Fruit fly (Drosophila melanogaster) whole organism, embryonic: ENCODE results near the gene Nup160.

Experiments
- Adf1 ChIP-seq: fragments of 200-800 bp; sonication (Bioruptor generic); IDR thresholded peaks from 2 replicates; pipeline ENCODE4 v1.3.6; 2022; ENCODE audit warnings: missing biosample characterization, missing genetic modification characterization
- Antp ChIP-seq: fragments of 200-800 bp; sonication (Bioruptor generic); optimal IDR thresholded peaks from 3 replicates; lab custom pipeline; 2016; ENCODE audit warnings: missing biosample characterization, missing genetic modification characterization
- Bgb ChIP-seq: fragments of 200-800 bp; sonication (Bioruptor generic); IDR thresholded peaks from 2 replicates; pipeline ENCODE4 v1.3.6; 2022; ENCODE audit warnings: missing biosample characterization, missing genetic modification characterization; ENCODE audit not compliant: partially characterized antibody
- Blimp-1 ChIP-seq: fragments of 200-800 bp; sonication (Bioruptor generic); optimal IDR thresholded peaks from 3 replicates; lab custom pipeline; 2018; ENCODE audit warnings: missing biosample characterization, missing genetic modification characterization, mild to moderate bottlenecking, moderate library complexity, missing genetic modification reagents
- CG10267 ChIP-seq: fragments of 200-800 bp; sonication (Bioruptor generic); optimal IDR thresholded peaks from 2 replicates; lab custom pipeline; 2018; ENCODE audit warnings: missing biosample characterization, mild to moderate bottlenecking, missing genetic modification characterization, moderate library complexity
- CG10274 ChIP-seq: fragments of 200-800 bp; sonication (Bioruptor generic); optimal IDR thresholded peaks from 3 replicates; lab custom pipeline; 2017; ENCODE audit warnings: missing biosample characterization, mild to moderate bottlenecking, missing genetic modification characterization
- CG10366 ChIP-seq: fragments of 200-800 bp; sonication (Bioruptor generic); IDR thresholded peaks from 2 replicates; pipeline ENCODE4 v1.3.6; 2022; ENCODE audit warnings: missing biosample characterization, missing genetic modification characterization
- CG11456 ChIP-seq: fragments of 200-800 bp; sonication (Bioruptor generic); IDR thresholded peaks from 3 replicates; pipeline ENCODE4 v1.3.6; 2022; ENCODE audit warnings: missing biosample characterization, missing genetic modification characterization
- CG13775 ChIP-seq: fragments of 200-800 bp; sonication (Bioruptor generic); optimal IDR thresholded peaks from 3 replicates; lab custom pipeline; 2017; ENCODE audit warnings: missing biosample characterization, mild to moderate bottlenecking, missing genetic modification characterization
- CG14860 ChIP-seq: fragments of 200-800 bp; sonication (Bioruptor generic); IDR thresholded peaks from 3 replicates; pipeline ENCODE4 v1.3.6; 2022; ENCODE audit warnings: missing biosample characterization, missing genetic modification characterization; ENCODE audit not compliant: partially characterized antibody
- CG15479 ChIP-seq: fragments of 200-800 bp; sonication (Bioruptor generic); optimal IDR thresholded peaks from 3 replicates; lab custom pipeline; 2019; ENCODE audit warnings: missing biosample characterization, mild to moderate bottlenecking, missing genetic modification characterization, moderate library complexity
- CG15514 ChIP-seq: fragments of 200-800 bp; sonication (Bioruptor generic); optimal IDR thresholded peaks from 3 replicates; lab custom pipeline; 2017; ENCODE audit warnings: missing biosample characterization, missing genetic modification characterization, mild to moderate bottlenecking, moderate library complexity, missing genetic modification reagents
- CG15601 ChIP-seq: fragments of 200-800 bp; sonication (Bioruptor generic); optimal IDR thresholded peaks from 3 replicates; lab custom pipeline; 2019; ENCODE audit warnings: missing biosample characterization, mild to moderate bottlenecking, missing genetic modification characterization, moderate library complexity
- CG1602 ChIP-seq: fragments of 200-800 bp; sonication (Bioruptor generic); optimal IDR thresholded peaks from 3 replicates; lab custom pipeline; 2016; ENCODE audit warnings: missing biosample characterization, missing genetic modification characterization
- CG1603 ChIP-seq: fragments of 200-800 bp; sonication (Bioruptor generic); optimal IDR thresholded peaks from 2 replicates; lab custom pipeline; 2019; ENCODE audit warnings: missing biosample characterization, mild to moderate bottlenecking, missing genetic modification characterization, moderate library complexity
- CG1647 ChIP-seq: fragments of 200-800 bp; sonication (Bioruptor generic); optimal IDR thresholded peaks from 3 replicates; lab custom pipeline; 2016; ENCODE audit warnings: missing biosample characterization, missing genetic modification characterization
- CG2116 ChIP-seq: fragments of 200-800 bp; sonication (Bioruptor generic); optimal IDR thresholded peaks from 3 replicates; lab custom pipeline; 2018; ENCODE audit warnings: missing biosample characterization, mild to moderate bottlenecking, missing genetic modification characterization
- CG2678 ChIP-seq: fragments of 200-800 bp; sonication (Bioruptor generic); optimal IDR thresholded peaks from 3 replicates; lab custom pipeline; 2019; ENCODE audit warnings: missing biosample characterization, mild to moderate bottlenecking, missing genetic modification characterization, moderate library complexity
- CG31365 ChIP-seq: fragments of 200-800 bp; sonication (Bioruptor generic); optimal IDR thresholded peaks from 2 replicates; lab custom pipeline; 2018; ENCODE audit warnings: missing biosample characterization, mild to moderate bottlenecking, missing genetic modification characterization
- CG32772 ChIP-seq: fragments of 200-800 bp; sonication (Bioruptor generic); IDR thresholded peaks from 2 replicates; pipeline ENCODE4 v1.3.6; 2022; ENCODE audit warnings: missing biosample characterization, missing genetic modification characterization
- CG3407 ChIP-seq: fragments of 200-800 bp; sonication (Bioruptor generic); optimal IDR thresholded peaks from 2 replicates; lab custom pipeline; 2018; ENCODE audit warnings: missing biosample characterization, mild to moderate bottlenecking, missing genetic modification characterization
- CG7357 ChIP-seq: fragments of 200-800 bp; sonication (Bioruptor generic); IDR thresholded peaks from 3 replicates; pipeline ENCODE4 v1.3.6; 2022; ENCODE audit warnings: missing biosample characterization, missing genetic modification characterization
- CG7556 ChIP-seq: fragments of 200-800 bp; sonication (Bioruptor generic); optimal IDR thresholded peaks from 2 replicates; lab custom pipeline; 2017; ENCODE audit warnings: missing biosample characterization, mild to moderate bottlenecking, missing genetic modification characterization
- CG7786 ChIP-seq: fragments of 200-800 bp; sonication (Bioruptor generic); optimal IDR thresholded peaks from 2 replicates; lab custom pipeline; 2016; ENCODE audit warnings: missing biosample characterization, missing genetic modification characterization
- CG8089 ChIP-seq: fragments of 200-800 bp; sonication (Bioruptor generic); optimal IDR thresholded peaks from 3 replicates; lab custom pipeline; 2016; ENCODE audit warnings: missing biosample characterization, missing genetic modification characterization
- CG8765 ChIP-seq: fragments of 200-800 bp; sonication (Bioruptor generic); IDR thresholded peaks from 2 replicates; pipeline ENCODE4 v1.3.6; 2022; ENCODE audit warnings: missing biosample characterization, missing genetic modification characterization
- D19A ChIP-seq: fragments of 200-800 bp; optimal IDR thresholded peaks from 3 replicates; lab custom pipeline; 2019; ENCODE audit warnings: missing biosample characterization, mild to moderate bottlenecking, missing genetic modification characterization, moderate library complexity
- Dfd ChIP-seq, 2 experiments: fragments of >200 bp; optimal IDR thresholded peaks; 2 replicates each; lab custom pipeline; 2017; ENCODE audit warnings: missing biosample characterization in 2 of 2, missing genetic modification characterization in 2 of 2
- Dip3 ChIP-seq: fragments of 200-800 bp; sonication (Bioruptor generic); optimal IDR thresholded peaks from 3 replicates; lab custom pipeline; 2016; ENCODE audit warnings: missing biosample characterization, missing genetic modification characterization
- E2f2 ChIP-seq: fragments of 200-800 bp; sonication (Bioruptor generic); IDR thresholded peaks from 2 replicates; pipeline ENCODE4 v1.3.6; 2022; ENCODE audit warnings: missing biosample characterization, missing genetic modification characterization
- Gug ChIP-seq: fragments of 200-800 bp; sonication (Bioruptor generic); IDR thresholded peaks from 4 replicates; pipeline ENCODE4 v1.3.6; 2022; ENCODE audit warnings: missing biosample characterization, missing genetic modification characterization
- HLH4C ChIP-seq: fragments of 200-800 bp; sonication (Bioruptor generic); IDR thresholded peaks from 3 replicates; pipeline ENCODE4 v1.3.6; 2022; ENCODE audit warnings: missing biosample characterization, missing genetic modification characterization; ENCODE audit not compliant: partially characterized antibody
- Hr3 ChIP-seq: fragments of 200-800 bp; sonication (Bioruptor generic); optimal IDR thresholded peaks from 3 replicates; lab custom pipeline; 2016; ENCODE audit warnings: missing biosample characterization, missing genetic modification characterization
- Lpt ChIP-seq: fragments of >200 bp; optimal IDR thresholded peaks from 2 replicates; lab custom pipeline; 2018; ENCODE audit warnings: missing biosample characterization, missing genetic modification characterization
- NC2α ChIP-seq: fragments of 200-800 bp; sonication (Bioruptor generic); optimal IDR thresholded peaks from 2 replicates; lab custom pipeline; 2016; ENCODE audit warnings: missing biosample characterization, missing genetic modification characterization
- Nf-YB ChIP-seq: fragments of 200-800 bp; sonication (Bioruptor generic); optimal IDR thresholded peaks from 3 replicates; lab custom pipeline; 2019; ENCODE audit warnings: missing biosample characterization, mild to moderate bottlenecking, missing genetic modification characterization, moderate library complexity
- Ptx1 ChIP-seq: fragments of 200-800 bp; sonication (Bioruptor generic); IDR thresholded peaks from 2 replicates; pipeline ENCODE4 v1.3.6; 2022; ENCODE audit warnings: missing biosample characterization, missing genetic modification characterization
- Xrp1 ChIP-seq: fragments of 200-800 bp; sonication (Bioruptor generic); IDR thresholded peaks from 2 replicates; pipeline ENCODE4 v1.3.6; 2022; ENCODE audit warnings: missing biosample characterization, missing genetic modification characterization
- YL-1 ChIP-seq: fragments of 200-800 bp; sonication (Bioruptor generic); optimal IDR thresholded peaks from 3 replicates; lab custom pipeline; 2017; ENCODE audit warnings: missing biosample characterization, mild to moderate bottlenecking, missing genetic modification characterization
- bab2 ChIP-seq: fragments of 200-800 bp; sonication (Bioruptor generic); optimal IDR thresholded peaks from 2 replicates; lab custom pipeline; 2016; ENCODE audit warnings: missing biosample characterization, missing genetic modification characterization
- dpn ChIP-seq, 2 experiments: fragments of 200-800 bp; sonication (Bioruptor generic); optimal IDR thresholded peaks; 3 replicates each; lab custom pipeline; 2016; ENCODE audit warnings: missing biosample characterization in 2 of 2, missing genetic modification characterization in 2 of 2
- exex ChIP-seq: fragments of 200-800 bp; sonication (Bioruptor generic); optimal IDR thresholded peaks from 4 replicates; lab custom pipeline; 2018; ENCODE audit warnings: missing biosample characterization, mild to moderate bottlenecking, missing genetic modification characterization, moderate library complexity
- gcm ChIP-seq: fragments of 200-800 bp; sonication (Bioruptor generic); optimal IDR thresholded peaks from 2 replicates; lab custom pipeline; 2019; ENCODE audit warnings: missing biosample characterization, mild to moderate bottlenecking, missing genetic modification characterization, moderate library complexity
- jing ChIP-seq: fragments of 200-800 bp; sonication (Bioruptor generic); optimal IDR thresholded peaks from 2 replicates; lab custom pipeline; 2018; ENCODE audit warnings: missing biosample characterization, mild to moderate bottlenecking, missing genetic modification characterization
- org-1 ChIP-seq: fragments of 200-800 bp; sonication (Bioruptor generic); optimal IDR thresholded peaks from 2 replicates; lab custom pipeline; 2017; ENCODE audit warnings: missing biosample characterization, missing genetic modification characterization
- psq ChIP-seq: fragments of 200-800 bp; sonication (Bioruptor generic); optimal IDR thresholded peaks from 2 replicates; lab custom pipeline; 2017; ENCODE audit warnings: missing biosample characterization, missing genetic modification characterization
- schlank ChIP-seq: fragments of 200-800 bp; sonication (Bioruptor generic); optimal IDR thresholded peaks from 2 replicates; lab custom pipeline; 2018; ENCODE audit warnings: missing biosample characterization, mild to moderate bottlenecking, missing genetic modification characterization
- sens ChIP-seq: fragments of 200-800 bp; sonication (Bioruptor generic); peaks from one replicate; lab custom pipeline; 2016; ENCODE audit warnings: missing biosample characterization, missing genetic modification characterization
- tll ChIP-seq, 2 experiments: fragments of 200-800 bp in 1 of 2; fragments of >200 bp in 1 of 2; sonication (Bioruptor generic) in 1 of 2; optimal IDR thresholded peaks; 2 replicates each; lab custom pipeline; 2017 to 2019; ENCODE audit warnings: missing biosample characterization in 2 of 2, missing genetic modification characterization in 2 of 2, mild to moderate bottlenecking in 1 of 2, moderate library complexity in 1 of 2
- trem ChIP-seq: fragments of 200-800 bp; optimal IDR thresholded peaks from 3 replicates; lab custom pipeline; 2019; ENCODE audit warnings: missing biosample characterization, mild to moderate bottlenecking, missing genetic modification characterization, moderate library complexity
- tup ChIP-seq: fragments of 200-800 bp; sonication (Bioruptor generic); optimal IDR thresholded peaks from 2 replicates; lab custom pipeline; 2016; ENCODE audit warnings: missing biosample characterization, mild to moderate bottlenecking, missing genetic modification characterization, moderate library complexity

The Nup160 gene

DNA sequence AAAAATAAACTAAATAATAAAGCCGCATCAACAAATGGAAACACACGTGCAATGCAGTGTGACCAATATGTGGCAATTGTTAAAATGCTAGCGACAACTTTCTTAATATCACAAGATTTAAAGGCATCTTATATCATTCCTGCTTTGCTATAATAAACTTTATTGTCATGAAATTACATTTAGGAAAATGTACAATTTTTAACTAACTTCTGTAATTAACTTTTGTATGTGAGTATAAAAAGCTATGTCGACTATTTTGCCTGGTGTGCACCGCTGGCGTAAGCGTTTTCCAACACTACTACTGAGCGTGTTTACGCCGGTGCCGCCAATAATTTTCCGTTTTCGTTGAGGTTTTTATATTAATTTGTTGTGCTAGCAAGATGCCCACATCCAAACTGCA is at the start of gene Nup160, which contains the start of gene Csl4 (continued):
- TF ChIP-seq CG31365 (tag; lab: Kevin White, UChicago) (no peak), exex (tag; lab: Kevin White, UChicago) (peak; percentile 19), Adf1 (GFP tag; lab: Robert Waterston, UW) (peak; percentile 34), Dfd (GFP tag; optimal IDR thresholded peaks at IDR 0.05; lab: Kevin White, UChicago) (no peak), CG2116 (GFP tag; lab: Kevin White, UChicago) (peak; percentile 74), Lpt (GFP tag; lab: Kevin White, UChicago) (no peak), CG2678 (no peak), psq (GFP tag; lab: Kevin White, UChicago) (peak; percentile 26), tup (GFP tag; lab: Kevin White, UChicago) (peak; percentile 68), NC2α (GFP tag; lab: Kevin White, UChicago) (peak; percentile 38), Dip3 (GFP tag; lab: Kevin White, UChicago) (peak; percentile 84), gcm (GFP tag; lab: Kevin White, UChicago) (no peak), tll (GFP tag; optimal IDR thresholded peaks at IDR 0.05; lab: Kevin White, UChicago) (no peak), CG14860 (no peak), CG15479 (no peak), CG8089 (peak; percentile 69), CG32772 (GFP tag; lab: Robert Waterston, UW) (peak; percentile 64), CG13775 (peak; percentile 79), CG1603 (peak; percentile 74), CG10366 (GFP tag; lab: Robert Waterston, UW) (peak; percentile 76), CG11456 (GFP tag; lab: Robert Waterston, UW) (peak; percentile 82), Bgb (GFP tag; lab: Robert Waterston, UW) (no peak; the same call in 1 of the 2 replicates), CG15601 (tag; lab: Kevin White, UChicago) (no peak), jing (peak; percentile 3), HLH4C (no peak), CG7786 (GFP tag; lab: Kevin White, UChicago) (peak; percentile 88), Blimp-1 (GFP tag; lab: Kevin White, UChicago) (no peak), CG1602 (GFP tag; lab: Kevin White, UChicago) (peak; percentile 74), D19A (tag; lab: Kevin White, UChicago) (no peak), bab2 (GFP tag; lab: Kevin White, UChicago) (peak; percentile 88), Hr3 (GFP tag; lab: Kevin White, UChicago) (peak; percentile 71), Nf-YB (no peak), sens (peak; percentile 98), YL-1 (peak; percentile 84), Xrp1 (GFP tag; lab: Robert Waterston, UW) (peak; percentile 83), trem (peak; percentile 83), CG10267 (tag; lab: Kevin White, UChicago) (peak; percentile 97), CG7556 (no peak), Antp (GFP tag; lab: Kevin White, UChicago) (peak; percentile 91), E2f2 (GFP tag; lab: Robert Waterston, UW) (peak; percentile 67), schlank (tag; lab: Kevin White, UChicago) (no peak), CG15514 (GFP tag; lab: Kevin White, UChicago) (peak; percentile 66), CG1647 (GFP tag; lab: Kevin White, UChicago) (peak; percentile 83), CG10274 (GFP tag; lab: Kevin White, UChicago) (no peak), Gug (GFP tag; lab: Robert Waterston, UW) (peak; percentile 66; the same call in 2 of the 4 replicates), Ptx1 (GFP tag; lab: Robert Waterston, UW) (peak; percentile 74), CG8765 (GFP tag; lab: Robert Waterston, UW) (peak; percentile 30; the same call in 1 of the 2 replicates), CG7357 (GFP tag; lab: Robert Waterston, UW) (peak; percentile 34; the same call in 1 of the 3 replicates), CG3407 (GFP tag; lab: Kevin White, UChicago) (no peak), org-1 (GFP tag; lab: Kevin White, UChicago) (peak; percentile 0), dpn (GFP tag; optimal IDR thresholded peaks at IDR 0.05; lab: Kevin White, UChicago) (peak; percentile 87 to 88)
